Worm (Caenorhabditis elegans): ENCODE measurements around the gene fbxa-115.

Gene fbxa-115

DNA sequence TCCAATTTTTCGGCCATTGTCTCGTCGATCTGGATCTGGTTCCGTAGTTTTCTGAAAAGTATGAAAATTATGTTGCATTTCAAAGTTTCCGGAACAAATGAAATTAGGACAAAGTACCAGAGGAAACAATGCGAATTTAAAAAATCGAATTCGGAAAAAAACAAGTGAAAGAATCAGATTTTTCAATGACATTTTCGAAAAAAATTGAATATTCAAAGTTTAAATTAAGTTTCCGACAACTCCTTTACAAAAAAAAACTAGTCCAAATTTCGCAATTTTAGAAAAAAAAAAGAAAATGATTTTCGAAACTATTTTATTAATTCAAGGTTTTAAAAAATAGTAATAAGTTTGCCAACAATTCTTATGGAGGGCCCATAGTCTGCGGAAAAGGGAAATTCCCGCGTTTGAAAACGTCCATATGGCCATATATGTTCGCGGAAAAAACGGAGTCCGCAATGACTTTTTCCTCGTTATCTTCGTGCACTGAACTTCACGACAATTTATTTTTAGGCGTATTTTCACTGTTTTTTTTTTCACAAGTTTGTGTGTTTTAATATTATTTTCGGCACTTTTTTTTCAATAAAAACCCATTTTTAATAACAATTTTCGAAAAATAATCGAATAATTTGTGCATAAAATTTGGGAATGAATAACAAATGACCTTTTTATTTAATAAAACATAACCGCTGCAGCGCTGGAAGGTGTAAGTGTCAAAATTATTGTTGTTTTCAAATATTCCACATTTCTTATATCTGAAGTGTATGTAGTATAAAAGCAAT is at the start of gene fbxa-115, which contains the start of gene Y113G7B.27:
TSS of gene fbxa-115 (minus strand) at position 51 of the 779 bp plus-strand sequence.
TSS of gene Y113G7B.27 (plus strand) at position 729 of the 779 bp plus-strand sequence.
- no peak for TF ChIP-seq unc-62 (GFP tag; optimal IDR thresholded peaks at IDR 0.05)

DNA sequence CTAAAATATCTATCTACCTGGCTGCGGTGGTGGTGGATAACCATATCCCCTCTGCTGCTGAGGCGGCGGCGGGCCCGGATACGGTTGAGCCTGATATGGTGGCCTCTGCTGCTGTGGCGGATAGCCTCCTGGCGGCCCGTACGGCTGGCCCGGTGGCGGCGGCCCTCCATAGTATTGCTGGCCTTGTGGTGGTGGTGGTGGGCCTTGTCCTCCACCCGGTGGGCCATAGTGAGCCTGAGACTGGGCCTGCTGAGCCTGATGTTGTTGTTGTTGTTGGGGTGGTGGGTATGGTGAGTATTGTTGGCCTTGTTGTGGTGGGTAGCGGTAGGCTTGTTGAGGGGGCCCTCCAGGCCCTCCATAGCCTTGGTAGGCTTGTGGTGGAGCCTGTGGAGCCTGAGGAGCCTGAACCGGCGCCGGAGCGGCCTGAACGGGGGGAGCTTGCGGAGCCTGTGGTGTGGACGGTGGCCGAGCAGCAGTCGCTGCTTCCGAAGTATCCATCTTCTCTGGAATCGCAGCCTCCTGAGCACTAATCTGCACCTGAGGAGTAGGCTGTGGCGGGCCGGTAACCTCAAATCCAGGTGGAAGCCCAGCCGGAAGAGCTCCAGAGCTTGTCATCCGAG is 49.4 kb upstream of the fbxa-115 start:
- TF ChIP-seq unc-62 (GFP tag; optimal IDR thresholded peaks at IDR 0.05): no peak

DNA sequence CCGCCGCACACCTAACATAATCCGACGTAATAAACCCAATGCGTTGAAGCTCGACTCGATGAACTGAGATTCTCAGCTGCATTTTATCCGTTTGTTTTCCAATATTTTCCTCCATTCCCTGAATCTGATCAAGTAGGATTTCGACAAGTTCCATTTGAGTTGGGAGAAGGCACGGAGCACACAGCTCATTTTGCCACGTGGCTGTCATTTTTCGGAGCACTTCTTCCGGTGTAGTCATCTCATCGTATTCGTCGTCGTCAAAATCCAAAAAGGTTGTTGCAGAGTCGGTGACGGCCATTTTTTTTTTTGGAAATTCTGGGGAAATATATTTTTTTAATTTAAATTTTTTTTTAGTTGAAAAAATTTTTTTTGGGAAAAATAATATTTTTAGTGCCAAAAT is 45.5 kb upstream of the fbxa-115 start, which contains the start of gene sld-5:
TSS of gene sld-5 (minus strand) at position 317 of the 400 bp plus-strand sequence.
- TF ChIP-seq unc-62 (GFP tag; optimal IDR thresholded peaks at IDR 0.05): no peak

DNA sequence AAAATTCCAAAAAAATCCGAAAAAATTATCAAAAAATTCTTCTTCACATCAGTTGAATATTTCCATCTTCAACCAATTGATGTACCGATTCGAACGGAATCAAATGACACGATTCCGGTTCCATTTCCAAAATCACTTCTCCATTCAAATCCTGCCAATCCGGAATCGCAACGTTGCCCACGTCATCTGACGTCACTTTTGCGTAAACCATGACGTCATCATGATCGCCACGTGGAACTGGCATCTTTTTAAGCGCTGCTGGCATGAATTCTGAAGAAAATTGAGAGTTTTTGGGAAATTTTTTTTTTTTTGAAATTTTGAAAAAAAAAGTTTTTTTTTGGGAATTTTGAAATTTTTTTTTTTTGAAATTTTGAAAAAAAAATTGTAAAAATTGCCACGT is 43.3 kb upstream of the fbxa-115 start:
- no peak for TF ChIP-seq unc-62 (GFP tag; optimal IDR thresholded peaks at IDR 0.05)

DNA sequence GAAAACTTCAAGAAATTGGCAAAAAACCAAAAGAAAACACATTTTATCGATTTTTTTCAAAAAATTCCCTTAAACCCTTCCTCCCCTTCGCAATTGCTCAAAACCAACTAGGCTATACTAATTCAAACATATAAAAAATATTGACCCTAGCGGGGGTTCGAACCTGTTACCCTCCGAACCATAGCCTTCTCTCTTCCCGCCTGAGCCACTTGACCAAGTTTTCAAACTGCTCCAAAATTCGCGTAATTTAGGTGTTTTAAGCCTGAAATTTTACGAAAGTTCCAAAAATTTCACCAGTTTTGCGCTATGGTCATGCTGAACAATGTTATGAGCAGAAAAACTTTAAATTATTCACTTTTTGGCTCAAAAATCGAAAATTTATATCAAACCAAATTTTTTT is 42.5 kb upstream of the fbxa-115 start:
- TF ChIP-seq unc-62 (GFP tag; optimal IDR thresholded peaks at IDR 0.05): no peak

DNA sequence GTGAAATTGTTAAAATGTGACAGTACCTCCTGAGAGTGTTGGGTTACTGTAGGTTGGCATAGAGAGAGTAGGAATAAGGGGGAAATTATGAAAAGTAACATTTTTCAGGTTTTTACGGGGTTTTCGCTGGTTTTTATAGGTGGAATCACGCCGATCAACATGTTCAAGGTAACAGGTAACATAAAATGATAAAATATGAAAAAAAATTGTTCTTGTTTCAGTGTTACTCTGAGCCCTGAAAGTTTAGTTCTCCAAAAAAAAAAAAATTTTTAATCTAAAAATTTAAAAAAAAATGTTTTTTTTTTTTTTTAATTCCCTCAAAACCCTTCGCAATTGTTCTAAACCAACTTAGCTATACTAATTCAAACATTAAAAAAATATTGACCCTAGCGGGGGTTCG is 41.8 kb upstream of the fbxa-115 start, which contains the start of gene Y113G7B.15:
TSS of gene Y113G7B.15 (minus strand) at position 101 of the 400 bp plus-strand sequence.
- no peak for TF ChIP-seq unc-62 (GFP tag; optimal IDR thresholded peaks at IDR 0.05)

DNA sequence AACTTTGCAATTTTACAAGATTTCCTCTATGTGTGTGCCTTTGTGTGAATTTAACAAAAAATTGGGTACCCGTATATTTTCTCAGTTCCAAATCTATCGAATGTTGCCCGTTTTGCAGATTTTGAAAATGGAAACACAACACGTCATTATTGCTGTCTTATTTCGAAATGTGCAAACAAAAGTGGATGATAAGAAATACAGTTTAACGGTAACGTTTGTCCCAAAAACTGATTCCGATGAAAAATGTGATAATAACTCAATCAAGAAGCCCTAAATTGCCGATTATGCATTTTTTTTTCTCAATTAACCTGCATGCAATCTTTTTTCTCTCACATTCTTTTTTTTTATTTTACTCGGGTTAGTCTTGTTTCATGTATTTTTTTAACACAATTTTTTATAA is 33.4 kb upstream of the fbxa-115 start:
- no peak for TF ChIP-seq unc-62 (GFP tag; optimal IDR thresholded peaks at IDR 0.05)

DNA sequence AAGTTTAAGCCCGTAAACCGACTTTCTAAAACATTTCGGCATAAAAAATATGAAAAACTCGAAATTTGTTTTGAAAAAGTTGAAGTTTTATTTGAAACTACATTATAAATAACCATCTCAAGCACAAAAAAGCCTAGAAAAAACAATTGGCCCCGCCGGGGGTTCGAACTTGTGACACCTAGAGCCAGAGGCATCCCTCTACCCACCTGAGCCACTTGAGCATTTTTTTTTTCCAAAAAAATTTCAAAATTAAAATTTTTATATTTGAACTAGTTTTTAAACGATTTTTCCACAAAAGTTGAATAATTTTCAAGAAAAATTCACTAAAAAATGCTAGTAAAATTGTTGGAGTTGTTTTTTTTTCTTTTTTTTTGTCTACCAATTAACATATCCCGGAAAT is 31.8 kb upstream of the fbxa-115 start:
- no peak for TF ChIP-seq unc-62 (GFP tag; optimal IDR thresholded peaks at IDR 0.05)

DNA sequence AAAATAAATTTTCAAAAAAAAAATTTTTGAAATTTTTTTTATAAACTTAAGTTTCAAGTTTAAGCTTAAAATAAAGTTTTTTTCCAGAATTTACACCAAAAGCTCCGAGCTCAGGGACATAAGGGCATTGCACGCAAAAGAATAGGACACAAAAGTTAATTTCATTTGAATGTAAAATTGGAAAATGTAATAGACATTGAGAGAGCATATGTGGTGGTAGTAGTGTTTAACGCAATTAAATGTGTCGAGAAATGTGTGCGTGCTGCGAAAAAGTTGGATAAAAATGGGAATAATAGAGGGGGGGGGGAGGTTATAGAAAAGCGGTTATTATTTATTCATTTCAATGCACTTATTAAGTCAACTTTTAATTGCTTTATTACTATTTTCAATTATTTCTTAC is 28.7 kb upstream of the fbxa-115 start:
- no peak for TF ChIP-seq unc-62 (GFP tag; optimal IDR thresholded peaks at IDR 0.05)

DNA sequence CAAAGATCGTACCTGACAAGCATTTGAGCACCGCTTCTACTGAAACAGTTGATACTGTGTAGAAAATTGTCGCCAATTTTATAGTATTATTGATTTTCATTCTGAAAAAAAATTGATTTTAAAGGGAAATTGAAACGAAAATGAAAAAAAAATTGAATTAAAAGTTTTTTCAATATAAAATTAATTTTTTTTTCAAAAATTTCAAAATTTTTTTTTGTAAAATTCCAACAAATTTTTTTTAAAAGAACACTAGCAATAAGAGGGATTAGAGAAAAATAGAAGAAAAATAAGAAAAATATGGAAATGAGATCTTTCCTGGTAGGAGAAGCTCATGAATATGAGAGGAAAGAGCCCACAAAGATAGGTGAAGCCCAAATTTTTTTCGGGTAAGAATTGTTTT is 23.2 kb upstream of the fbxa-115 start, which contains the start of gene Y113G7B.11:
TSS of gene Y113G7B.11 (minus strand) at position 101 of the 400 bp plus-strand sequence.
- TF ChIP-seq unc-62 (GFP tag; optimal IDR thresholded peaks at IDR 0.05): no peak

DNA sequence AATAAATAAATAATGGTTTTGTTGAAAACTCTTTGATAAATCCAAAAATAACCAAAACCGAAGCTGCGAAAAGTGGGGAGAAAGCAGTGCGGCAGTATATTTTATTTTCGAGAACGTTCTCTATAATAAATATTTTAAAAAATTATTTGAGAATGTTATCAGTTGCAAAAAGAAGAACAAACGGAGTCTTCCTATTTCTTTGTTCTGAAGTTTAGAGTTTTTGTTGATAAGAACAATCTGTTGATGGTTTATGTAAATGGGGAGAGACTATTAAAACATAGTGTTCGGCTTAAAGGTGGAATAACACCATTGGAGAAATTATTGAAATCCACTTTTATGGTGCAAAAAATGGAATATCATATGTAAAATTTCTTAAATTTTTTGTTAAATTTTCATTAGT is 21.1 kb upstream of the fbxa-115 start:
- no peak for TF ChIP-seq unc-62 (GFP tag; optimal IDR thresholded peaks at IDR 0.05)

DNA sequence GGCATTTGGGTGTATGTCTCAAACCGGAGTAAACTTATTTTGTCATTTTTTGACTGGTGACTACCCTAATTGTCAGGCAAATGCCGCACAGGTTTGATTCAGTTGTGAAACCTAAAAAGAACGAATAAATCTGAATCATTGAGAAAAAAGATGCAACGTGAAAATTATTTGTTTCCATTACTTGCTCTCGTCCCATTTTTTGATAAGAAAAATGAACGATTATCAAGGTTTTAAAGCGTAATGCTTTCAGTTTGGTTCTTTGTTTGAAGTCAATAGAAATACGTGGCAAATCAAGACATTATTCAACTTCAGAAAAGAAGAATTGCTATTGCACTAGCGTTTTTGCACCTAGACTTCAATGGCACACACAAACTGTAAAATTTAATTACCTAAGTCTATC is 20.6 kb upstream of the fbxa-115 start, which contains the start of gene Y113G7B.12:
TSS of gene Y113G7B.12 (minus strand) at position 101 of the 400 bp plus-strand sequence.
- TF ChIP-seq unc-62 (GFP tag; optimal IDR thresholded peaks at IDR 0.05): no peak

DNA sequence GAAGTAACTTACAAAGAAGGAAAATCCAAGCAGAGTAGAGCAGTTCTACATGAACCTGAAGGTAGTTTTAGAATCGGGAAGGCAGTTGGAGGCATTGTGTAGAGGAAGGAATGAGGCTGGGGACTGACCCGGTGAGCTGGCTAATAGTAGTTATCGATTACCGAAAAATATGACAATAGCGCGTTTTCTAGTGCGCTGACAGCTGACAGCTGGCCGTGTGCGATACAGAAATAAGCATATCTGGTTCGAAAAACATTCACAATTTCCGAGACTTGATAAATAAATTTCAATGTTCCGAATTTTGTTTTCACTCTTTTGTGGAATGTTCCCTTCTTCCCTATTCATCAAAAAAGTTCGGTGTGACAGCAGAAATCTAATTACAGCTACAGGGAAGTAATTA is 14.1 kb upstream of the fbxa-115 start, which contains the start of the genes fbxb-59 and srbc-34:
TSS of gene fbxb-59 (minus strand) at position 101 of the 400 bp plus-strand sequence.
TSS of gene srbc-34 (plus strand) at position 233 of the 400 bp plus-strand sequence.
- no peak for TF ChIP-seq unc-62 (GFP tag; optimal IDR thresholded peaks at IDR 0.05)

DNA sequence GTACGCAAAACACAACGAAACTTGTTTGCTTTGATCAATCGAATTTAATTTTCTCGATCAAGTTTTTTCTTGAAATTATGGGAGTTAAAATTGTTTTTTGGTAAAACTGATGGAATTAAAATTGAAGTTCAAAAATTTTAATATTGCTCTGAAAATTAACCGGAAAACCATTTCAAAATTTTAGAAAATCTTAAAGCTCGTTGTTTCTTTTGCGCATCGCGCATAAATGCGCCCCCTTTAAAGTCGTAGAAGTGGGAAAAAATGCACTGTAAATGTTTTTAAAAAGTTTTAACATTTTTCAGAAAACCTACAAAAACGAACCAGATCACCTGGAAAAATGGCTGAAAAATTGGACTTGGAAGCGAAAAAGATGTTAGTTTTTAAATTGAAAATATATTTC is 11.1 kb upstream of the fbxa-115 start, which contains the start of gene fbxa-113:
TSS of gene fbxa-113 (plus strand) at position 301 of the 400 bp plus-strand sequence.
- no peak for TF ChIP-seq unc-62 (GFP tag; optimal IDR thresholded peaks at IDR 0.05)

DNA sequence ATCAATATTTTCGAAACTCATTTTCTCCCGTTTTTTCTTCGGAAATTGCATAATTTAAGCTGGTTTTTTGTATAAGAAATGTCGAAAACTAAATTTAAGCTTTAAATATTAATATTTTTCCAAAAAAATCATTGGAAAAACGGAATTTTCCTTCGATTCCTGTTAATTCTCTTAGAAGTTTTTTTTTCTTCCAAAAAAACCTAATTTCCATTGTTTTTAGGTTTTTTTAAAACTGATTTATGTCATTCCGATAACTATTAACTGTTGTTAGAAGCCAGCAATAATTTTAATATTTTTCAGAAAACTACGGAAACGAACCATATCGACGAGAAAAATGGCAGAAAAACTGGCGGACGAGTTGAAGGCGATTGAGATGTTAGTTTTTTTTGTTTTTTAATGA is 9.4 kb upstream of the fbxa-115 start, which contains the start of gene fbxa-114:
TSS of gene fbxa-114 (plus strand) at position 301 of the 400 bp plus-strand sequence.
- no peak for TF ChIP-seq unc-62 (GFP tag; optimal IDR thresholded peaks at IDR 0.05)

DNA sequence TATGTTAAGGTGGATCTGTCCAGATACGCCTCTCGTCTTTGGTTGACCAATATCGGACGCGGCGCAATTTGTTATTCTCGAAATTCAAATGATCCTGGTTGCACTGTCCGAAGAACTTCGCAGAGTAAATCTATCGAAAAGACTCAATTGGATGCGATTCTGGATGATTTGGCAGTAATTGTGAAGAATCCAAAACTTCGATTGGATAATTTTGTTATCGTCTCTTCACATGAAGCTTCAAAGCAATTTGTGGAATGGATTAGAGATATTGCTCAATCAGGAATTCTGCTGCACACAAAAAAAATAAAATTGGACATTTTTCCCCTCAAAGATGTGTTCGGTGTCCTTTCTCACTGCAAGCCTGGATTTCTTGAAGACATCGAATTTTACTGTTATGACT is 7.7 kb upstream of the fbxa-115 start:
- TF ChIP-seq unc-62 (GFP tag; optimal IDR thresholded peaks at IDR 0.05): no peak

All from whole organism, dauer.